Worm (Caenorhabditis elegans) whole organism, L2 larva: Measurements from ENCODE around the gene F47B8.1.

Experiments used
- lin-13 ChIP-seq: fragments of 150-350 bp; optimal IDR thresholded peaks from 2 replicates; lab custom pipeline; 2014; ENCODE audit warnings: missing biosample characterization, missing genetic modification reagents, missing genetic modification characterization
- mab-5 ChIP-seq: fragments of 150-350 bp; optimal IDR thresholded peaks from 2 replicates; lab custom pipeline; 2014; ENCODE audit warnings: missing biosample characterization, missing genetic modification characterization

ce11 chrV:14352032-14352431 lies 37.9 kb upstream of the F47B8.1 start:
- TF ChIP-seq lin-13 (no peak), mab-5 (tag; lab: Kevin White, UChicago) (no peak)
